Worm (Caenorhabditis elegans) whole organism, young adult: Measurements from ENCODE around the gene C10G8.3.

Experiments
- B0019.2 ChIP-seq: fragments of 200-800 bp; sonication (Bioruptor generic); conservative IDR thresholded peaks from 2 replicates; pipeline ENCODE4 v1.3.6; 2022; ENCODE audit warnings: missing genetic modification reagents, missing genetic modification characterization, missing compliant biosample characterization
- B0261.1 ChIP-seq: sonication (generic microtip); optimal IDR thresholded peaks from 2 replicates; lab custom pipeline; 2016; ENCODE audit warnings: mild to moderate bottlenecking, missing genetic modification characterization, moderate library complexity, missing compliant biosample characterization
- F33H1.4 ChIP-seq: fragments of 200-800 bp; sonication (Bioruptor generic); IDR thresholded peaks from 2 replicates; pipeline ENCODE4 v1.3.6; 2022; ENCODE audit warnings: missing genetic modification reagents, missing genetic modification characterization, missing compliant biosample characterization
- F49E8.2 ChIP-seq: sonication (generic microtip); optimal IDR thresholded peaks from 3 replicates; lab custom pipeline; 2017; ENCODE audit warnings: missing genetic modification characterization, mild to moderate bottlenecking, missing compliant biosample characterization, antibody characterized with exemption, moderate library complexity; ENCODE audit not compliant: insufficient read depth
- F52B5.7 ChIP-seq: sonication (generic microtip); optimal IDR thresholded peaks from 2 replicates; lab custom pipeline; 2016; ENCODE audit warnings: mild to moderate bottlenecking, missing genetic modification characterization, missing compliant biosample characterization
- T07F8.4 ChIP-seq: sonication (generic microtip); optimal IDR thresholded peaks from 2 replicates; lab custom pipeline; 2016; ENCODE audit warnings: mild to moderate bottlenecking, missing genetic modification characterization, moderate library complexity, missing compliant biosample characterization
- Y95B8A.8 ChIP-seq: fragments of 200-800 bp; sonication (Bioruptor generic); IDR thresholded peaks from 2 replicates; pipeline ENCODE4 v1.3.6; 2022; ENCODE audit warnings: missing genetic modification reagents, missing genetic modification characterization, missing compliant biosample characterization
- attf-3 ChIP-seq: fragments of 200-800 bp; sonication (Bioruptor generic); conservative IDR thresholded peaks from 2 replicates; pipeline ENCODE4 v1.3.6; 2022; ENCODE audit warnings: missing genetic modification reagents, missing genetic modification characterization, missing compliant biosample characterization
- ceh-100 ChIP-seq: fragments of 200-800 bp; sonication (Bioruptor generic); IDR thresholded peaks from 2 replicates; pipeline ENCODE4 v1.3.6; 2022; ENCODE audit warnings: missing genetic modification reagents, missing genetic modification characterization, missing compliant biosample characterization
- ceh-27 ChIP-seq: fragments of 200-800 bp; sonication (Bioruptor generic); optimal IDR thresholded peaks from 2 replicates; lab custom pipeline; 2018; ENCODE audit warnings: mild to moderate bottlenecking, missing genetic modification characterization, moderate library complexity, missing compliant biosample characterization
- ceh-40 ChIP-seq: fragments of 200-800 bp; sonication (Bioruptor generic); IDR thresholded peaks from 2 replicates; pipeline ENCODE4 v1.3.6; 2022; ENCODE audit warnings: missing genetic modification characterization, missing compliant biosample characterization
- die-1 ChIP-seq: sonication (generic microtip); optimal IDR thresholded peaks from 2 replicates; lab custom pipeline; 2016; ENCODE audit warnings: missing genotype, mild to moderate bottlenecking, missing genetic modification characterization, missing compliant biosample characterization
- dpl-1 ChIP-seq: fragments of 150-350 bp; optimal IDR thresholded peaks from 2 replicates; lab custom pipeline; 2014; ENCODE audit warnings: missing biosample characterization, missing genetic modification reagents, missing genetic modification characterization
- egrh-3 ChIP-seq: fragments of 200-800 bp; sonication (Bioruptor generic); IDR thresholded peaks from 2 replicates; pipeline ENCODE4 v1.3.6; 2022; ENCODE audit warnings: missing genetic modification reagents, missing genetic modification characterization, missing compliant biosample characterization
- ets-4 ChIP-seq: fragments of 200-800 bp; sonication (Bioruptor generic); optimal IDR thresholded peaks from 2 replicates; lab custom pipeline; 2018; ENCODE audit warnings: mild to moderate bottlenecking, missing genetic modification characterization, missing compliant biosample characterization
- fkh-3 ChIP-seq: sonication (generic microtip); optimal IDR thresholded peaks from 2 replicates; lab custom pipeline; 2016; ENCODE audit warnings: mild to moderate bottlenecking, missing genetic modification characterization, missing compliant biosample characterization
- him-1 ChIP-seq: sonication (generic microtip); optimal IDR thresholded peaks from 2 replicates; lab custom pipeline; 2016; ENCODE audit warnings: missing genotype, missing genetic modification reagents, missing genetic modification characterization, missing compliant biosample characterization
- hlh-12 ChIP-seq: sonication (generic microtip); optimal IDR thresholded peaks from 2 replicates; lab custom pipeline; 2016; ENCODE audit warnings: missing genetic modification characterization, missing compliant biosample characterization
- hlh-26 ChIP-seq: fragments of 200-800 bp; sonication (Bioruptor generic); conservative IDR thresholded peaks from 2 replicates; pipeline ENCODE4 v1.3.6; 2022; ENCODE audit warnings: missing genetic modification reagents, missing genetic modification characterization, missing compliant biosample characterization
- hmg-20 ChIP-seq: fragments of 200-800 bp; sonication (Bioruptor generic); IDR thresholded peaks from 2 replicates; pipeline ENCODE4 v1.3.6; 2022; ENCODE audit warnings: missing genetic modification reagents, missing genetic modification characterization, missing compliant biosample characterization
- hrde-1 ChIP-seq: sonication (generic microtip); optimal IDR thresholded peaks from 2 replicates; lab custom pipeline; 2016; ENCODE audit warnings: missing genetic modification characterization, mild to moderate bottlenecking, missing compliant biosample characterization, moderate library complexity, missing genotype, missing genetic modification reagents, borderline replicate concordance
- hsf-1 ChIP-seq: fragments of 200-800 bp; sonication (Bioruptor generic); IDR thresholded peaks from 2 replicates; pipeline ENCODE4 v1.3.6; 2022; ENCODE audit warnings: missing genetic modification reagents, missing genetic modification characterization, missing compliant biosample characterization
- lin-40 ChIP-seq: sonication (generic microtip); optimal IDR thresholded peaks from 2 replicates; lab custom pipeline; 2016; ENCODE audit warnings: missing genetic modification characterization, mild to moderate bottlenecking, missing compliant biosample characterization, missing genotype, missing genetic modification reagents
- lsy-27 ChIP-seq: sonication (generic microtip); optimal IDR thresholded peaks from 2 replicates; lab custom pipeline; 2017; ENCODE audit warnings: missing genetic modification characterization, mild to moderate bottlenecking, missing compliant biosample characterization, antibody characterized with exemption, missing genotype, borderline replicate concordance; ENCODE audit not compliant: insufficient read depth
- mes-4 ChIP-seq: sonication (generic microtip); optimal IDR thresholded peaks from 2 replicates; lab custom pipeline; 2016; ENCODE audit warnings: missing genotype, missing genetic modification characterization, missing compliant biosample characterization
- nfya-1 ChIP-seq: sonication (generic microtip); optimal IDR thresholded peaks from 2 replicates; lab custom pipeline; 2017; ENCODE audit warnings: antibody characterized with exemption, missing compliant biosample characterization, missing genetic modification characterization, borderline replicate concordance; ENCODE audit not compliant: insufficient read depth
- nfya-2 ChIP-seq: fragments of 200-800 bp; sonication (Bioruptor generic); IDR thresholded peaks from 2 replicates; pipeline ENCODE4 v1.3.6; 2022; ENCODE audit warnings: missing genetic modification reagents, missing genetic modification characterization, missing compliant biosample characterization
- pbrm-1 ChIP-seq: fragments of 200-800 bp; sonication (Bioruptor generic); IDR thresholded peaks from 2 replicates; pipeline ENCODE4 v1.3.6; 2022; ENCODE audit warnings: missing genetic modification reagents, missing genetic modification characterization, missing compliant biosample characterization
- pha-4 ChIP-seq: fragments of 150-350 bp; sonication (generic microtip); optimal IDR thresholded peaks from 2 replicates; lab custom pipeline; 2014; ENCODE audit warnings: missing biosample characterization, missing genetic modification reagents, missing genetic modification characterization
- repo-1 ChIP-seq: sonication (generic microtip); optimal IDR thresholded peaks from 2 replicates; lab custom pipeline; 2017; ENCODE audit warnings: mild to moderate bottlenecking, missing genetic modification characterization, missing compliant biosample characterization
- snpc-1.3 ChIP-seq: sonication (generic microtip); optimal IDR thresholded peaks from 2 replicates; lab custom pipeline; 2017; ENCODE audit warnings: missing genetic modification characterization, mild to moderate bottlenecking, missing compliant biosample characterization, antibody characterized with exemption, moderate library complexity, missing genotype, missing genetic modification reagents; ENCODE audit not compliant: insufficient read depth
- snpc-3.4 ChIP-seq: sonication (generic microtip); optimal IDR thresholded peaks from 2 replicates; lab custom pipeline; 2017; ENCODE audit warnings: missing genetic modification characterization, mild to moderate bottlenecking, missing compliant biosample characterization, antibody characterized with exemption, moderate library complexity, missing genotype, missing genetic modification reagents
- snpc-4 ChIP-seq, 5 experiments: fragments of 150-350 bp in 1 of 5; sonication (generic microtip) in 4 of 5; optimal IDR thresholded peaks; 2 replicates each; lab custom pipeline; 2014 to 2018; ENCODE audit warnings: missing genetic modification characterization in 5 of 5, missing biosample characterization in 3 of 5, antibody characterized with exemption in 2 of 5, mild to moderate bottlenecking in 2 of 5, missing compliant biosample characterization in 2 of 5, missing genotype in 2 of 5, moderate library complexity in 2 of 5, missing genetic modification reagents in 1 of 5
- somi-1 ChIP-seq: fragments of 200-800 bp; sonication (Bioruptor generic); optimal IDR thresholded peaks from 2 replicates; lab custom pipeline; 2018; ENCODE audit warnings: mild to moderate bottlenecking, missing genetic modification characterization, missing compliant biosample characterization
- tbp1 ChIP-seq: fragments of 200-800 bp; sonication (Bioruptor generic); optimal IDR thresholded peaks from 2 replicates; lab custom pipeline; 2018; ENCODE audit warnings: mild to moderate bottlenecking, missing genetic modification characterization, missing compliant biosample characterization
- tlf-1 ChIP-seq: fragments of 200-800 bp; sonication (Bioruptor generic); optimal IDR thresholded peaks from 2 replicates; lab custom pipeline; 2018; ENCODE audit warnings: mild to moderate bottlenecking, missing genetic modification characterization, missing compliant biosample characterization
- unc-62 ChIP-seq: fragments of 150-350 bp; optimal IDR thresholded peaks from 2 replicates; lab custom pipeline; 2014; ENCODE audit warnings: missing biosample characterization, missing genetic modification reagents, missing genetic modification characterization
- xnd-1 ChIP-seq: sonication (generic microtip); optimal IDR thresholded peaks from 2 replicates; lab custom pipeline; 2016; ENCODE audit warnings: missing genotype, missing genetic modification reagents, missing genetic modification characterization, missing compliant biosample characterization
- zfh-2 ChIP-seq: fragments of 200-800 bp; sonication (Bioruptor generic); conservative IDR thresholded peaks from 2 replicates; pipeline ENCODE4 v1.3.6; 2022; ENCODE audit warnings: missing genetic modification reagents, missing genetic modification characterization, missing compliant biosample characterization
- ztf-28 ChIP-seq: fragments of 200-800 bp; sonication (Bioruptor generic); IDR thresholded peaks from 2 replicates; pipeline ENCODE4 v1.3.6; 2022; ENCODE audit warnings: missing genetic modification reagents, missing genetic modification characterization, missing compliant biosample characterization

The C10G8.3 gene

DNA sequence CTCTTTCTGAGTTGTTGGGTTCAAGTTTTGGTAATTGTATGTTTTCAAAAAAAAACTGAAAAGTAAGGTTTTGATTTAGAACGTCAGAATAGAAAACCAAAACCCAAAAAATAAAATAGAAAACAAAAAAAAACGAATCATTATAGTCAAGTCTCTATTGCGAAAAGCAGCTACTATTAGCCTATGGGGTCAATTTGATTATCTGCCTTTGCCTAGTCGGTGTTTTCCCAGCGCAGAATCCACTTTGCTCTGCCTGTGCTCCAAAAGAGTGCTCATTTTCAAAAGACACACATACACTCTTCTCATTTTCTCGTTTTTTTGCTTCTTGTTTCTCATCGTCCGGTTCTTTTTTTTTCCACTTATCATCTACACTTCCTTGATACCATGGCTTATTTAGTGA lies 23.9 kb upstream of the C10G8.3 start:
- TF ChIP-seq snpc-1.3 (tag; lab: Kevin White, UChicago) (no peak), xnd-1 (tag; lab: Kevin White, UChicago) (no peak), F49E8.2 (no peak), snpc-3.4 (no peak), ceh-100 (GFP tag; lab: Robert Waterston, UW) (no peak), ets-4 (GFP tag; lab: Kevin White, UChicago) (no peak), ceh-40 (no peak), snpc-4 (GFP tag; optimal IDR thresholded peaks at IDR 0.05; lab: Kevin White, UChicago) (no peak), snpc-4 (tag; optimal IDR thresholded peaks at IDR 0.05; lab: Kevin White, UChicago) (no peak), pbrm-1 (GFP tag; lab: Robert Waterston, UW) (no peak), F52B5.7 (no peak), dpl-1 (GFP tag; lab: Kevin White, UChicago) (no peak), unc-62 (GFP tag; lab: Kevin White, UChicago) (no peak), ceh-27 (GFP tag; lab: Kevin White, UChicago) (no peak), hlh-26 (GFP tag; lab: Robert Waterston, UW) (no peak), Y95B8A.8 (no peak), pha-4 (tag; lab: Kevin White, UChicago) (no peak), fkh-3 (no peak)

DNA sequence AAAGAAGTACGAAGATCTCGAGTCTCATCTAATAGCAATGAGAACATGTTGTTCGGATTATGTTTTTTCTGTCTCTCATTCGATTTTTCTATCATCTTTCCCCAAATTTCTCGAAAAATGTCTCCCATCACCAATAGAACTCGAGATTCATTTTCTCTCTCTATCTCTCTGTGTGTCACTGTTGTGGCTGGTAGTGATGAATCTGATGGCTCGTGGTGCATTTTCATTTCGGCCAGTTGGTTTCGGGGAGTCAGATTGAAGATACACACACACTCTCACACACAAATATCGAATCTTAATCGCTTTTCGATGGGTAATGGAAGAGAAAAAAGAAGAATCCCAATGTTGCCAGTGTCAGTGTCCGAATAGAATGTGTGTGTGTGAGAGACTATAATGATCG lies 16.6 kb upstream of the C10G8.3 start:
- no peak for TF ChIP-seq lsy-27 (tag; lab: Kevin White, UChicago)
- no peak for TF ChIP-seq ztf-28 (GFP tag; lab: Robert Waterston, UW)
- no peak for TF ChIP-seq die-1 (tag; lab: Kevin White, UChicago)
- no peak for TF ChIP-seq mes-4
- TF ChIP-seq nfya-1 (tag; lab: Kevin White, UChicago): no peak
- peak; percentile 2 for TF ChIP-seq somi-1
- TF ChIP-seq him-1 (tag; lab: Kevin White, UChicago): no peak

DNA sequence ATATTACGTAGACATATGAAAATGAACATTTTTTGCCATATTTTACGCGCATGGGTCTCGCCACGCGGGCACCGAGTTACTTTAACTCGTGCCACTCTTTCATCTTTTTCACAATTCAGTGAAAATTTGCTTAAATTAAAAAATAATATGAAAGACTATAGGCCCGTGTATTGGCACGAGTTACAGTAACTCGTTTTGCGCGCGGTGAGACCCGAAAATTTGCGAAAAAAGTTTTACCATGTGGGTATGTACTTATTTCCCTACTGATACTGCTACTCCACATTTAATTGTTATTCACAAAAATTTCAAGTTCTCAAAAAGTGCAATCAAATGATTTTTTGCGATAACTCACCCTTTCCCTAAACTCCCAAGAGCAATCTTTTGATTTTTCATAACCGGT lies 14.8 kb upstream of the C10G8.3 start:
- TF ChIP-seq nfya-2 (GFP tag; lab: Robert Waterston, UW): no peak
- no peak for TF ChIP-seq hlh-12 (tag; lab: Kevin White, UChicago)
- TF ChIP-seq B0261.1: no peak
- no peak for TF ChIP-seq B0019.2
- TF ChIP-seq pbrm-1 (GFP tag; lab: Robert Waterston, UW): no peak
- TF ChIP-seq tlf-1 (GFP tag; lab: Kevin White, UChicago): no peak
- TF ChIP-seq lin-40 (tag; lab: Kevin White, UChicago): no peak
- TF ChIP-seq hsf-1 (GFP tag; lab: Robert Waterston, UW): no peak
- TF ChIP-seq attf-3 (GFP tag; lab: Robert Waterston, UW): no peak
- no peak for TF ChIP-seq hrde-1 (tag; lab: Kevin White, UChicago)
- no peak for TF ChIP-seq F33H1.4
- TF ChIP-seq tbp1 (GFP tag; lab: Kevin White, UChicago): no peak
- no peak for TF ChIP-seq repo-1
- TF ChIP-seq unc-62 (GFP tag; lab: Kevin White, UChicago): no peak
- no peak for TF ChIP-seq hmg-20 (GFP tag; lab: Robert Waterston, UW)
- no peak for TF ChIP-seq xnd-1 (tag; lab: Kevin White, UChicago)
- TF ChIP-seq egrh-3 (GFP tag; lab: Robert Waterston, UW): no peak
- TF ChIP-seq him-1 (tag; lab: Kevin White, UChicago): no peak
- TF ChIP-seq T07F8.4: no peak
- TF ChIP-seq zfh-2 (GFP tag; lab: Robert Waterston, UW): no peak
